Fruit fly (Drosophila melanogaster) whole organism, embryonic: ENCODE data around the gene Nse4.

Source experiments
- Abd-B ChIP-seq: fragments of 200-800 bp; sonication (Bioruptor generic); optimal IDR thresholded peaks from 2 replicates; lab custom pipeline; 2018; ENCODE audit warnings: missing biosample characterization, mild to moderate bottlenecking, missing genetic modification characterization, moderate library complexity
- Atf-2 ChIP-seq: fragments of 200-800 bp; sonication (Bioruptor generic); optimal IDR thresholded peaks from 2 replicates; lab custom pipeline; 2016; ENCODE audit warnings: missing biosample characterization, missing genetic modification characterization
- C15 ChIP-seq: fragments of 200-800 bp; sonication (Bioruptor generic); IDR thresholded peaks from 3 replicates; pipeline ENCODE4 v1.3.6; 2022; ENCODE audit warnings: missing biosample characterization, missing genetic modification characterization
- CG10462 ChIP-seq: fragments of 200-800 bp; sonication (Bioruptor generic); optimal IDR thresholded peaks from 2 replicates; lab custom pipeline; 2016; ENCODE audit warnings: missing biosample characterization, missing genetic modification characterization
- CG11456 ChIP-seq: fragments of 200-800 bp; sonication (Bioruptor generic); IDR thresholded peaks from 3 replicates; pipeline ENCODE4 v1.3.6; 2022; ENCODE audit warnings: missing biosample characterization, missing genetic modification characterization
- CG12104 ChIP-seq: fragments of 200-800 bp; sonication (Bioruptor generic); optimal IDR thresholded peaks from 3 replicates; lab custom pipeline; 2016; ENCODE audit warnings: missing biosample characterization, missing genetic modification characterization
- CG12659 ChIP-seq: fragments of 200-800 bp; sonication (Bioruptor generic); optimal IDR thresholded peaks from 3 replicates; lab custom pipeline; 2017; ENCODE audit warnings: mild to moderate bottlenecking, missing biosample characterization, missing genetic modification reagents, missing genetic modification characterization
- CG12769 ChIP-seq: fragments of 200-800 bp; sonication (Bioruptor generic); optimal IDR thresholded peaks from 2 replicates; lab custom pipeline; 2019; ENCODE audit warnings: missing biosample characterization, mild to moderate bottlenecking, missing genetic modification characterization, moderate library complexity
- CG17359 ChIP-seq: fragments of 200-800 bp; sonication (Bioruptor generic); optimal IDR thresholded peaks from 3 replicates; lab custom pipeline; 2018; ENCODE audit warnings: missing biosample characterization, mild to moderate bottlenecking, missing genetic modification characterization, moderate library complexity
- CG18764 ChIP-seq: fragments of 200-800 bp; sonication (Bioruptor generic); optimal IDR thresholded peaks from 3 replicates; lab custom pipeline; 2016; ENCODE audit warnings: missing biosample characterization, missing genetic modification characterization
- CG30403 ChIP-seq: fragments of 200-800 bp; sonication (Bioruptor generic); optimal IDR thresholded peaks from 3 replicates; lab custom pipeline; 2016; ENCODE audit warnings: missing biosample characterization, missing genetic modification characterization
- CG31365 ChIP-seq: fragments of 200-800 bp; sonication (Bioruptor generic); optimal IDR thresholded peaks from 2 replicates; lab custom pipeline; 2018; ENCODE audit warnings: missing biosample characterization, mild to moderate bottlenecking, missing genetic modification characterization
- CG31388 ChIP-seq: fragments of 200-800 bp; sonication (Bioruptor generic); optimal IDR thresholded peaks from 2 replicates; lab custom pipeline; 2016; ENCODE audit warnings: missing biosample characterization, missing genetic modification characterization
- CG4282 ChIP-seq: fragments of 200-800 bp; sonication (Bioruptor generic); optimal IDR thresholded peaks from 2 replicates; lab custom pipeline; 2016; ENCODE audit warnings: missing biosample characterization, missing genetic modification characterization
- CG4360 ChIP-seq: fragments of 200-800 bp; sonication (Bioruptor generic); IDR thresholded peaks from 2 replicates; pipeline ENCODE4 v1.3.6; 2022; ENCODE audit warnings: missing biosample characterization, missing genetic modification characterization
- CG8281 ChIP-seq: fragments of 200-800 bp; sonication (Bioruptor generic); optimal IDR thresholded peaks from 2 replicates; lab custom pipeline; 2018; ENCODE audit warnings: missing biosample characterization, mild to moderate bottlenecking, missing genetic modification characterization, moderate library complexity
- CkIIα-i1 ChIP-seq: fragments of 200-800 bp; sonication (Bioruptor generic); IDR thresholded peaks from 2 replicates; pipeline ENCODE4 v1.3.6; 2022; ENCODE audit warnings: missing biosample characterization, missing genetic modification characterization
- Dad ChIP-seq: fragments of 200-800 bp; sonication (Bioruptor generic); optimal IDR thresholded peaks from 3 replicates; lab custom pipeline; 2016; ENCODE audit warnings: missing biosample characterization, missing genetic modification characterization
- Doc2 ChIP-seq: fragments of 200-800 bp; sonication (Bioruptor generic); IDR thresholded peaks from 2 replicates; pipeline ENCODE4 v1.3.6; 2022; ENCODE audit warnings: missing biosample characterization, missing genetic modification characterization
- Gsc ChIP-seq: fragments of 200-800 bp; sonication (Bioruptor generic); IDR thresholded peaks from 2 replicates; pipeline ENCODE4 v1.3.6; 2022; ENCODE audit warnings: missing biosample characterization, missing genetic modification characterization
- Gug ChIP-seq: fragments of 200-800 bp; sonication (Bioruptor generic); IDR thresholded peaks from 4 replicates; pipeline ENCODE4 v1.3.6; 2022; ENCODE audit warnings: missing biosample characterization, missing genetic modification characterization
- H15 ChIP-seq: fragments of 200-800 bp; sonication (Bioruptor generic); IDR thresholded peaks from 3 replicates; pipeline ENCODE4 v1.3.6; 2022; ENCODE audit warnings: missing biosample characterization, missing genetic modification characterization
- HmgD ChIP-seq: fragments of 200-800 bp; sonication (Bioruptor generic); optimal IDR thresholded peaks from 3 replicates; lab custom pipeline; 2016; ENCODE audit warnings: missing biosample characterization, missing genetic modification characterization
- Hmr ChIP-seq: fragments of 200-800 bp; sonication (Bioruptor generic); optimal IDR thresholded peaks from 3 replicates; lab custom pipeline; 2017; ENCODE audit warnings: mild to moderate bottlenecking, missing biosample characterization, missing genetic modification reagents, missing genetic modification characterization
- Lhr ChIP-seq: fragments of 200-800 bp; sonication (Bioruptor generic); optimal IDR thresholded peaks from 3 replicates; lab custom pipeline; 2017; ENCODE audit warnings: mild to moderate bottlenecking, missing biosample characterization, missing genetic modification reagents, missing genetic modification characterization
- Mes4 ChIP-seq: fragments of 200-800 bp; sonication (Bioruptor generic); optimal IDR thresholded peaks from 2 replicates; lab custom pipeline; 2016; ENCODE audit warnings: missing biosample characterization, missing genetic modification characterization
- Nf-YB ChIP-seq: fragments of 200-800 bp; sonication (Bioruptor generic); optimal IDR thresholded peaks from 3 replicates; lab custom pipeline; 2019; ENCODE audit warnings: missing biosample characterization, mild to moderate bottlenecking, missing genetic modification characterization, moderate library complexity
- Ptx1 ChIP-seq: fragments of 200-800 bp; sonication (Bioruptor generic); IDR thresholded peaks from 2 replicates; pipeline ENCODE4 v1.3.6; 2022; ENCODE audit warnings: missing biosample characterization, missing genetic modification characterization
- Usf ChIP-seq: fragments of 200-800 bp; sonication (Bioruptor generic); optimal IDR thresholded peaks from 2 replicates; lab custom pipeline; 2017; ENCODE audit warnings: missing genotype, missing biosample characterization, missing genetic modification characterization
- ash1 ChIP-seq: fragments of 200-800 bp; sonication (Bioruptor generic); optimal IDR thresholded peaks from 2 replicates; lab custom pipeline; 2018; ENCODE audit warnings: missing biosample characterization, mild to moderate bottlenecking, missing genetic modification characterization
- cas ChIP-seq: fragments of 200-800 bp; sonication (Bioruptor generic); IDR thresholded peaks from 2 replicates; pipeline ENCODE4 v1.3.6; 2022; ENCODE audit warnings: missing biosample characterization, missing genetic modification characterization
- chinmo ChIP-seq: fragments of 200-800 bp; sonication (Bioruptor generic); IDR thresholded peaks from 4 replicates; pipeline ENCODE4 v1.3.6; 2022; ENCODE audit warnings: missing biosample characterization, missing genetic modification characterization; ENCODE audit not compliant: partially characterized antibody
- en ChIP-seq: fragments of 200-800 bp; sonication (Bioruptor generic); optimal IDR thresholded peaks from 2 replicates; lab custom pipeline; 2016; ENCODE audit warnings: missing biosample characterization, missing genetic modification characterization
- eve ChIP-seq, 2 experiments: fragments of >200 bp; optimal IDR thresholded peaks; 2 replicates each; lab custom pipeline; 2017; ENCODE audit warnings: missing biosample characterization in 2 of 2, missing genetic modification characterization in 2 of 2
- fd102C ChIP-seq: fragments of 200-800 bp; sonication (Bioruptor generic); optimal IDR thresholded peaks from 2 replicates; lab custom pipeline; 2018; ENCODE audit warnings: missing biosample characterization, mild to moderate bottlenecking, missing genetic modification characterization, moderate library complexity
- gro ChIP-seq: fragments of 200-800 bp; sonication (Bioruptor generic); optimal IDR thresholded peaks from 2 replicates; lab custom pipeline; 2016; ENCODE audit warnings: missing biosample characterization, missing genetic modification characterization
- gsb ChIP-seq: fragments of 200-800 bp; sonication (Bioruptor generic); IDR thresholded peaks from 2 replicates; pipeline ENCODE4 v1.3.6; 2022; ENCODE audit warnings: missing biosample characterization, missing genetic modification characterization
- gsb-n ChIP-seq: fragments of 200-800 bp; sonication (Bioruptor generic); optimal IDR thresholded peaks from 3 replicates; lab custom pipeline; 2018; ENCODE audit warnings: missing biosample characterization, mild to moderate bottlenecking, missing genetic modification characterization
- gt ChIP-seq: fragments of 200-800 bp; sonication (Bioruptor generic); IDR thresholded peaks from 2 replicates; pipeline ENCODE4 v1.3.6; 2022; ENCODE audit warnings: missing biosample characterization, missing genetic modification characterization
- h ChIP-seq: fragments of >200 bp; optimal IDR thresholded peaks from 2 replicates; lab custom pipeline; 2017
- knrl ChIP-seq: fragments of 200-800 bp; sonication (Bioruptor generic); IDR thresholded peaks from 3 replicates; pipeline ENCODE4 v1.3.6; 2022; ENCODE audit warnings: missing biosample characterization, missing genetic modification characterization; ENCODE audit not compliant: partially characterized antibody
- lov ChIP-seq, 2 experiments: fragments of 200-800 bp in 1 of 2; fragments of >200 bp in 1 of 2; sonication (Bioruptor generic) in 1 of 2; IDR thresholded peaks in 1 of 2; optimal IDR thresholded peaks in 1 of 2; 2 replicates in 1 of 2; 3 replicates in 1 of 2; pipeline versions ENCODE4 v1.3.6 to Lab custom; 2017 to 2022; ENCODE audit warnings: missing biosample characterization in 1 of 2, missing genetic modification characterization in 1 of 2
- luna ChIP-seq: fragments of 200-800 bp; sonication (Bioruptor generic); optimal IDR thresholded peaks from 2 replicates; lab custom pipeline; 2016; ENCODE audit warnings: missing biosample characterization, missing genetic modification characterization
- nom ChIP-seq: fragments of 200-800 bp; sonication (Bioruptor generic); optimal IDR thresholded peaks from 2 replicates; lab custom pipeline; 2017; ENCODE audit warnings: missing biosample characterization, missing genetic modification characterization, mild to moderate bottlenecking, moderate library complexity, missing genetic modification reagents
- pho ChIP-seq: fragments of 200-800 bp; sonication (Bioruptor generic); optimal IDR thresholded peaks from 2 replicates; lab custom pipeline; 2016; ENCODE audit warnings: missing biosample characterization, missing genetic modification characterization
- pzg ChIP-seq: fragments of 200-800 bp; sonication (Bioruptor generic); optimal IDR thresholded peaks from 3 replicates; lab custom pipeline; 2018; ENCODE audit warnings: missing biosample characterization, mild to moderate bottlenecking, missing genetic modification characterization, moderate library complexity
- shn ChIP-seq: fragments of 200-800 bp; sonication (Bioruptor generic); optimal IDR thresholded peaks from 3 replicates; lab custom pipeline; 2016; ENCODE audit warnings: missing biosample characterization, missing genetic modification characterization
- slbo ChIP-seq: fragments of 200-800 bp; sonication (Bioruptor generic); IDR thresholded peaks from 2 replicates; pipeline ENCODE4 v1.3.6; 2022; ENCODE audit warnings: missing biosample characterization, missing genetic modification characterization
- wor ChIP-seq: fragments of 200-800 bp; sonication (Bioruptor generic); IDR thresholded peaks from 2 replicates; pipeline ENCODE4 v1.3.6; 2022; ENCODE audit warnings: missing biosample characterization, missing genetic modification characterization
- z ChIP-seq: fragments of 200-800 bp; sonication (Bioruptor generic); IDR thresholded peaks from 3 replicates; pipeline ENCODE4 v1.3.6; 2022; ENCODE audit warnings: missing biosample characterization, missing genetic modification characterization
- zen ChIP-seq: fragments of 200-800 bp; sonication (Bioruptor generic); optimal IDR thresholded peaks from 3 replicates; lab custom pipeline; 2018; ENCODE audit warnings: missing biosample characterization, mild to moderate bottlenecking, missing genetic modification characterization, moderate library complexity

Nse4 gene

dm6 chr2L:10408122-10408576, 31.1 kb upstream of the Nse4 start, which contains the start of the genes Ip259 and RpS27A (continued):
- TF ChIP-seq gro, result peak; percentile 61
- peak; percentile 65; the same call in 2 of the 3 replicates for TF ChIP-seq C15
- peak; percentile 87 for TF ChIP-seq Mes4
- TF ChIP-seq CG12769 (tag; lab: Kevin White, UChicago), result no peak
- TF ChIP-seq pho (GFP tag; lab: Kevin White, UChicago), result peak; percentile 50
- peak; percentile 67 for TF ChIP-seq gsb-n (tag; lab: Kevin White, UChicago)
- peak; percentile 73 for TF ChIP-seq pzg (GFP tag; lab: Kevin White, UChicago)
- no peak for TF ChIP-seq CG10462 (GFP tag; lab: Kevin White, UChicago)
- TF ChIP-seq knrl, result no peak; the same call in 2 of the 3 replicates
- 0 out of 2 replicates have a peak, but pooled peaks have one; percentile 40 for TF ChIP-seq CG4360 (GFP tag; lab: Robert Waterston, UW)
- TF ChIP-seq Doc2 (GFP tag; lab: Robert Waterston, UW), result no peak
- peak; percentile 71; the same call in 1 of the 2 replicates for TF ChIP-seq Ptx1 (GFP tag; lab: Robert Waterston, UW)
- peak; percentile 65 for TF ChIP-seq Dad
- TF ChIP-seq en, result peak; percentile 63
- TF ChIP-seq luna (GFP tag; lab: Kevin White, UChicago), result peak; percentile 56
- TF ChIP-seq CG12659 (GFP tag; lab: Kevin White, UChicago), result peak; percentile 90
- TF ChIP-seq slbo (GFP tag; lab: Robert Waterston, UW), result peak; percentile 72
- TF ChIP-seq Lhr, result peak; percentile 74
- TF ChIP-seq cas, result 0 out of 2 replicates have a peak, but pooled peaks have one; percentile 35
- peak; percentile 68 for TF ChIP-seq CG18764 (GFP tag; lab: Kevin White, UChicago)
- peak; percentile 35 for TF ChIP-seq HmgD (GFP tag; lab: Kevin White, UChicago)
- TF ChIP-seq CkIIα-i1 (GFP tag; lab: Robert Waterston, UW), result no peak
- no peak for TF ChIP-seq z
- TF ChIP-seq Gsc (GFP tag; lab: Robert Waterston, UW), result no peak
- TF ChIP-seq CG31365 (tag; lab: Kevin White, UChicago), result peak; percentile 42
- peak; percentile 83 for TF ChIP-seq nom
- peak; percentile 71 for TF ChIP-seq H15
- no peak for TF ChIP-seq wor
- no peak; the same call in 1 of the 3 replicates for TF ChIP-seq CG11456 (GFP tag; lab: Robert Waterston, UW)
- TF ChIP-seq eve (GFP tag; optimal IDR thresholded peaks at IDR 0.05; lab: Kevin White, UChicago), result peak in 1 of 2 experiments; percentile 77
- no peak for TF ChIP-seq Abd-B (GFP tag; lab: Kevin White, UChicago)
- TF ChIP-seq Gug (GFP tag; lab: Robert Waterston, UW), result no peak; the same call in 3 of the 4 replicates
- TF ChIP-seq CG30403 (GFP tag; lab: Kevin White, UChicago), result peak; percentile 56
- peak; percentile 58 for TF ChIP-seq Nf-YB (GFP tag; lab: Kevin White, UChicago)
- TF ChIP-seq CG31388 (GFP tag; lab: Kevin White, UChicago), result no peak
- TF ChIP-seq shn, result peak; percentile 70
- TF ChIP-seq chinmo (GFP tag; lab: Robert Waterston, UW), result no peak
- peak; percentile 78 for TF ChIP-seq Usf
- peak; percentile 40 for TF ChIP-seq gsb (GFP tag; lab: Robert Waterston, UW)
- no peak for TF ChIP-seq h (lab: Kevin White, UChicago)
- TF ChIP-seq ash1 (GFP tag; lab: Kevin White, UChicago), result no peak
- TF ChIP-seq CG17359 (tag; lab: Kevin White, UChicago), result peak; percentile 75
- peak; percentile 85 for TF ChIP-seq CG12104 (GFP tag; lab: Kevin White, UChicago)
- TF ChIP-seq Hmr, result no peak
- no peak for TF ChIP-seq CG4282
- TF ChIP-seq gt (GFP tag; lab: Robert Waterston, UW), result no peak
- TF ChIP-seq zen, result peak; percentile 75
- no peak for TF ChIP-seq lov (optimal IDR thresholded peaks at IDR 0.05; lab: Kevin White, UChicago)
- TF ChIP-seq lov (GFP tag; IDR thresholded peaks at IDR 0.05; lab: Robert Waterston, UW), result peak; percentile 93
- peak; percentile 2 for TF ChIP-seq fd102C (GFP tag; lab: Kevin White, UChicago)
- TF ChIP-seq Atf-2 (GFP tag; lab: Kevin White, UChicago), result peak; percentile 47
- peak; percentile 47 for TF ChIP-seq CG8281 (tag; lab: Kevin White, UChicago)
